Worm (Caenorhabditis elegans) whole organism, L4 larva: ENCODE data around the gene ZK666.15.

ENCODE experiments used
- F49E8.2 ChIP-seq: sonication (generic microtip); optimal IDR thresholded peaks from 2 replicates; lab custom pipeline; 2016; ENCODE audit warnings: missing compliant biosample characterization, mild to moderate bottlenecking, missing genetic modification characterization, borderline replicate concordance
- T26A8.4 ChIP-seq: fragments of 200-800 bp; sonication (Bioruptor generic); IDR thresholded peaks from 2 replicates; pipeline ENCODE4 v1.3.6; 2022; ENCODE audit warnings: missing genetic modification characterization, missing compliant biosample characterization
- Y48G9A.11 ChIP-seq: fragments of 200-800 bp; sonication (Bioruptor generic); IDR thresholded peaks from 2 replicates; pipeline ENCODE4 v1.3.6; 2022; ENCODE audit warnings: missing genetic modification reagents, missing genetic modification characterization, missing compliant biosample characterization
- Y5F2A.4 ChIP-seq: fragments of 200-800 bp; sonication (Bioruptor generic); optimal IDR thresholded peaks from 2 replicates; lab custom pipeline; 2018; ENCODE audit warnings: mild to moderate bottlenecking, missing genetic modification characterization, missing compliant biosample characterization
- aha-1 ChIP-seq: fragments of 150-350 bp; peaks from one replicate; lab custom pipeline; 2014; ENCODE audit warnings: missing biosample characterization, missing genetic modification characterization
- attf-4 ChIP-seq: sonication (generic microtip); optimal IDR thresholded peaks from 3 replicates; lab custom pipeline; 2017; ENCODE audit warnings: missing biosample characterization, missing genetic modification characterization
- ceh-20 ChIP-seq: fragments of 200-800 bp; sonication (Bioruptor generic); IDR thresholded peaks from 2 replicates; pipeline ENCODE4 v1.3.6; 2022; ENCODE audit warnings: missing genetic modification reagents, missing genetic modification characterization, missing compliant biosample characterization
- ceh-28 ChIP-seq: fragments of 150-350 bp; optimal IDR thresholded peaks from 2 replicates; lab custom pipeline; 2014; ENCODE audit warnings: missing biosample characterization, missing genetic modification reagents, missing genetic modification characterization
- ceh-44 ChIP-seq: fragments of 200-800 bp; sonication (Bioruptor generic); IDR thresholded peaks from 2 replicates; pipeline ENCODE4 v1.3.6; 2022; ENCODE audit warnings: missing genetic modification reagents, missing genetic modification characterization, missing compliant biosample characterization
- ceh-62 ChIP-seq: sonication (generic microtip); optimal IDR thresholded peaks from 2 replicates; lab custom pipeline; 2017; ENCODE audit warnings: missing biosample characterization, missing genetic modification characterization
- ces-1 ChIP-seq: fragments of 150-350 bp; sonication (generic microtip); optimal IDR thresholded peaks from 4 replicates; lab custom pipeline; 2014; ENCODE audit warnings: missing biosample characterization, missing genetic modification reagents, missing genetic modification characterization
- cey-2 ChIP-seq: sonication (generic microtip); optimal IDR thresholded peaks from 3 replicates; lab custom pipeline; 2017; ENCODE audit warnings: missing genetic modification characterization, mild to moderate bottlenecking, missing compliant biosample characterization, antibody characterized with exemption, borderline replicate concordance; ENCODE audit not compliant: insufficient read depth
- dmd-6 ChIP-seq: fragments of 200-800 bp; sonication (Bioruptor generic); IDR thresholded peaks from 2 replicates; pipeline ENCODE4 v1.3.6; 2022; ENCODE audit warnings: missing genetic modification reagents, missing genetic modification characterization, missing compliant biosample characterization
- egl-27 ChIP-seq: sonication (generic microtip); optimal IDR thresholded peaks from 3 replicates; lab custom pipeline; 2017; ENCODE audit warnings: missing biosample characterization, missing genetic modification reagents, missing genetic modification characterization
- gei-8 ChIP-seq: fragments of 200-800 bp; sonication (Bioruptor generic); optimal IDR thresholded peaks from 2 replicates; lab custom pipeline; 2018; ENCODE audit warnings: mild to moderate bottlenecking, missing genetic modification characterization, missing compliant biosample characterization
- hif-1 ChIP-seq, 2 experiments: sonication (generic microtip); optimal IDR thresholded peaks; 2 replicates each; lab custom pipeline; 2016 to 2017; ENCODE audit warnings: missing compliant biosample characterization in 2 of 2, missing genetic modification characterization in 2 of 2, missing genetic modification reagents in 2 of 2, missing genotype in 2 of 2, mild to moderate bottlenecking in 1 of 2
- hlh-30 ChIP-seq: sonication (generic microtip); optimal IDR thresholded peaks from 2 replicates; lab custom pipeline; 2017; ENCODE audit warnings: antibody characterized with exemption, mild to moderate bottlenecking, missing genetic modification characterization, missing compliant biosample characterization; ENCODE audit not compliant: insufficient read depth
- jun-1 ChIP-seq: fragments of 150-350 bp; optimal IDR thresholded peaks from 2 replicates; lab custom pipeline; 2014; ENCODE audit warnings: missing biosample characterization, missing genetic modification reagents, missing genetic modification characterization
- lin-1 ChIP-seq: fragments of 200-800 bp; sonication (Bioruptor generic); IDR thresholded peaks from 2 replicates; pipeline ENCODE4 v1.3.6; 2022; ENCODE audit warnings: missing genetic modification reagents, missing genetic modification characterization, missing compliant biosample characterization
- lin-15B ChIP-seq: fragments of 150-350 bp; sonication (generic microtip); optimal IDR thresholded peaks from 3 replicates; lab custom pipeline; 2014; ENCODE audit warnings: missing biosample characterization, missing genetic modification characterization
- lsy-2 ChIP-seq, 2 experiments: fragments of 150-350 bp in 1 of 2; sonication (generic microtip) in 1 of 2; optimal IDR thresholded peaks; 2 replicates each; lab custom pipeline; 2014 to 2017; ENCODE audit warnings: missing biosample characterization in 2 of 2, missing genetic modification characterization in 2 of 2
- madf-5 ChIP-seq, 2 experiments: fragments of 200-800 bp; sonication (Bioruptor generic); IDR thresholded peaks; 2 replicates each; pipeline ENCODE4 v1.3.6; 2022; ENCODE audit warnings: missing compliant biosample characterization in 2 of 2, missing genetic modification characterization in 2 of 2
- madf-9 ChIP-seq: fragments of 200-800 bp; sonication (Bioruptor generic); conservative IDR thresholded peaks from 2 replicates; pipeline ENCODE4 v1.3.6; 2022; ENCODE audit warnings: missing genetic modification reagents, missing genetic modification characterization, missing compliant biosample characterization
- mdt-29 ChIP-seq: fragments of 200-800 bp; sonication (Bioruptor generic); IDR thresholded peaks from 2 replicates; pipeline ENCODE4 v1.3.6; 2022; ENCODE audit warnings: missing genetic modification reagents, missing genetic modification characterization, missing compliant biosample characterization
- mep-1 ChIP-seq: fragments of 150-350 bp; sonication (generic microtip); optimal IDR thresholded peaks from 3 replicates; lab custom pipeline; 2014; ENCODE audit warnings: missing biosample characterization, missing genetic modification characterization
- mxl-3 ChIP-seq: fragments of 200-800 bp; sonication (Bioruptor generic); optimal IDR thresholded peaks from 2 replicates; lab custom pipeline; 2018; ENCODE audit warnings: mild to moderate bottlenecking, missing genetic modification characterization, missing compliant biosample characterization
- nhr-102 ChIP-seq: sonication (generic microtip); optimal IDR thresholded peaks from 2 replicates; lab custom pipeline; 2016; ENCODE audit warnings: mild to moderate bottlenecking, missing genetic modification characterization, moderate library complexity, missing compliant biosample characterization
- nhr-11 ChIP-seq: fragments of 150-350 bp; optimal IDR thresholded peaks from 2 replicates; lab custom pipeline; 2014; ENCODE audit warnings: missing biosample characterization, missing genetic modification characterization
- nhr-25 ChIP-seq: sonication (generic microtip); optimal IDR thresholded peaks from 2 replicates; lab custom pipeline; 2017; ENCODE audit warnings: missing genetic modification characterization, mild to moderate bottlenecking, missing compliant biosample characterization, antibody characterized with exemption, moderate library complexity, borderline replicate concordance; ENCODE audit not compliant: insufficient read depth
- nhr-28 ChIP-seq: fragments of 150-350 bp; optimal IDR thresholded peaks from 2 replicates; lab custom pipeline; 2014; ENCODE audit warnings: missing biosample characterization, missing genetic modification characterization
- nhr-6 ChIP-seq: fragments of 150-350 bp; optimal IDR thresholded peaks from 2 replicates; lab custom pipeline; 2014; ENCODE audit warnings: missing biosample characterization, missing genetic modification characterization
- nhr-77 ChIP-seq: fragments of 150-350 bp; optimal IDR thresholded peaks from 2 replicates; lab custom pipeline; 2014; ENCODE audit warnings: missing biosample characterization, missing genetic modification characterization
- php-3 ChIP-seq: fragments of 200-800 bp; sonication (Bioruptor generic); IDR thresholded peaks from 2 replicates; pipeline ENCODE4 v1.3.6; 2022; ENCODE audit warnings: missing genetic modification reagents, missing genetic modification characterization, missing compliant biosample characterization
- skn-1 ChIP-seq: fragments of 150-350 bp; optimal IDR thresholded peaks from 2 replicates; lab custom pipeline; 2014; ENCODE audit warnings: missing biosample characterization, missing genetic modification characterization
- snpc-4 ChIP-seq: fragments of 150-350 bp; optimal IDR thresholded peaks from 2 replicates; lab custom pipeline; 2014; ENCODE audit warnings: missing biosample characterization, missing genetic modification characterization
- tra-1 ChIP-seq: fragments of 200-800 bp; sonication (Bioruptor generic); IDR thresholded peaks from 2 replicates; pipeline ENCODE4 v1.3.6; 2022; ENCODE audit warnings: missing genetic modification reagents, missing genetic modification characterization, missing compliant biosample characterization
- zag-1 ChIP-seq: fragments of 150-350 bp; optimal IDR thresholded peaks from 2 replicates; lab custom pipeline; 2014; ENCODE audit warnings: missing biosample characterization, missing genetic modification characterization
- zfp-3 ChIP-seq: fragments of 200-800 bp; sonication (Bioruptor generic); conservative IDR thresholded peaks from 2 replicates; pipeline ENCODE4 v1.3.6; 2022; ENCODE audit warnings: missing genetic modification reagents, missing genetic modification characterization, missing compliant biosample characterization
- zip-2 ChIP-seq: fragments of 150-350 bp; optimal IDR thresholded peaks from 2 replicates; lab custom pipeline; 2014; ENCODE audit warnings: missing biosample characterization, missing genetic modification characterization

Gene ZK666.15

ce11 chrII:10447348-10448316 lies 39.2 kb upstream of the ZK666.15 start, which contains the start of gene ZK673.2 (continued):
- TF ChIP-seq egl-27, result no peak
- no peak for TF ChIP-seq F49E8.2
- TF ChIP-seq ceh-28, result no peak
- TF ChIP-seq nhr-6 (tag; lab: Kevin White, UChicago), result no peak
- TF ChIP-seq nhr-102 (tag; lab: Kevin White, UChicago), result no peak
- peak; percentile 67 for TF ChIP-seq tra-1 (GFP tag; lab: Robert Waterston, UW)
- TF ChIP-seq madf-9 (GFP tag; lab: Robert Waterston, UW), result no peak
- TF ChIP-seq ceh-44 (GFP tag; lab: Robert Waterston, UW), result no peak
- peak; percentile 85 for TF ChIP-seq mxl-3
- TF ChIP-seq zag-1 (tag; lab: Kevin White, UChicago), result no peak
- TF ChIP-seq hlh-30 (tag; lab: Kevin White, UChicago), result peak; percentile 83
- TF ChIP-seq mep-1 (tag; lab: Kevin White, UChicago), result peak; percentile 11
- TF ChIP-seq zip-2 (tag; lab: Kevin White, UChicago), result no peak
- no peak for TF ChIP-seq snpc-4 (tag; lab: Kevin White, UChicago)
- no peak for TF ChIP-seq ceh-62 (tag; lab: Kevin White, UChicago)
- peak; percentile 43; the same call in 1 of the 2 replicates for TF ChIP-seq lin-1 (GFP tag; lab: Robert Waterston, UW)
- peak; percentile 94 for TF ChIP-seq dmd-6 (GFP tag; lab: Robert Waterston, UW)
- TF ChIP-seq lin-15B, result no peak
- peak; percentile 26 for TF ChIP-seq nhr-77 (tag; lab: Kevin White, UChicago)
- TF ChIP-seq ces-1 (GFP tag; lab: Kevin White, UChicago), result no peak
- TF ChIP-seq Y48G9A.11 (GFP tag; lab: Robert Waterston, UW), result no peak
- no peak for TF ChIP-seq skn-1 (tag; lab: Kevin White, UChicago)
- peak; percentile 27; the same call in 1 of the 2 replicates for TF ChIP-seq ceh-20 (GFP tag; lab: Robert Waterston, UW)
- TF ChIP-seq T26A8.4 (GFP tag; lab: Robert Waterston, UW), result peak; percentile 10; the same call in 1 of the 2 replicates
- TF ChIP-seq mdt-29, result peak; percentile 26; the same call in 1 of the 2 replicates
- peak; percentile 57 for TF ChIP-seq gei-8 (GFP tag; lab: Kevin White, UChicago)
- TF ChIP-seq php-3 (GFP tag; lab: Robert Waterston, UW), result peak; percentile 68; the same call in 1 of the 2 replicates
- no peak for TF ChIP-seq nhr-25 (tag; lab: Kevin White, UChicago)
- TF ChIP-seq nhr-28 (tag; lab: Kevin White, UChicago), result peak; percentile 70
- no peak for TF ChIP-seq attf-4 (tag; lab: Kevin White, UChicago)
- peak; percentile 10 for TF ChIP-seq jun-1 (tag; lab: Kevin White, UChicago)
- TF ChIP-seq madf-5 (GFP tag; IDR thresholded peaks at IDR 0.05; lab: Robert Waterston, UW), result no peak
- peak; percentile 49 for TF ChIP-seq cey-2 (tag; lab: Kevin White, UChicago)
- no peak for TF ChIP-seq zfp-3
- TF ChIP-seq hif-1 (tag; optimal IDR thresholded peaks at IDR 0.05; lab: Kevin White, UChicago), result peak in 1 of 2 experiments; percentile 72
- peak; percentile 29 for TF ChIP-seq aha-1 (tag; lab: Kevin White, UChicago)
- TF ChIP-seq nhr-11 (tag; lab: Kevin White, UChicago), result peak; percentile 77

DNA sequence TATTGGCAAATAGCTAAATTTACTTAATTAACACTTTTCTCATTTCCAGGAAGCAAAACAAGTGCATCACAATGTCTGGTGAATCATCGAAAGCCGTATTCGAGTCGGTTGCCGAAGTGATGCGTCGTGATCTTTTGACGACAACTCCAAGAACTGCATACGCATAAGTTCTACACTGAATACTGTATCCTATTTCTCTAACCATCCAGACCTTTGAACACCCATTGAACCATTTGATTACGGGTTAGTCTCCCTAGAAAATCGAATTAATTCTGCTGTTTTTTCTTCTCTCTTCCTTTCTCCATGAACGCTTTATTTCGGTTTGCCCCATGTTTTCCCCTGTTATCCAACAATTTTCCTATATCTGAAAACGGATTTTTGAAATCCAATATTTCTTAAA lies 37.1 kb upstream of the ZK666.15 start, which contains the start of gene lin-56:
TSS of gene lin-56 (plus strand) at position 301 of the 400 bp plus-strand sequence.
- no peak for TF ChIP-seq zag-1 (tag; lab: Kevin White, UChicago)
- TF ChIP-seq lsy-2 (tag; optimal IDR thresholded peaks at IDR 0.05; lab: Kevin White, UChicago), result no peak
- no peak for TF ChIP-seq snpc-4 (tag; lab: Kevin White, UChicago)
- peak; percentile 54 for TF ChIP-seq aha-1 (tag; lab: Kevin White, UChicago)
- TF ChIP-seq Y5F2A.4 (GFP tag; lab: Kevin White, UChicago), result no peak
